Worm (Caenorhabditis elegans): ENCODE results near the gene R11D1.13.
A peak's percentile ranks its signal among the peaks of the same experiment; 100 is the strongest.

R11D1.13 gene

DNA sequence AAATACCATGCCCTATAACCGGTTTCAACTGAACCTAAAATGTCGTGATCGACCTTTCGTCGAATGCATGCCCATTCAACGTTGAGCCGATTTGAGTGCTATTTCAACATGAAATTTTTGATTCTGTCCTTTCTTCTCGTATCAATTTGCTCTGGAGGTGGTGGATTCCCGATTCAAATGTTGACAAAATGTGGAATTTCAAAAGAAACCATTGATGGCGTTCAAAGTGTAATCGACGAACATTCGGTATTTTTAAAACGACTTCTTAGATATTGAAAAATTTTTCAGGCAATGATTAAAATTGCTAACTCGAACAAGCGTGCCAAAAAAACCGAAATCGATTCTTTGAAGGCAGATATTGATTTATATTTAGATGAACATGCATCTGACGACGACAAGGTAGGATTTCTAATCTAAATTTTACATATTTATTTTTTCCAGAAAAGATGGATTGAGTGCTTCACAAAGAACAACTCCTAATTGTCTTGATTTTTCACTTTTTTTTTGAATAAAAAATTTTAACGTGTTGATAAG is at the start of gene R11D1.13:
Gene R11D1.13 (plus strand): TSS at position 51 of the 534 bp plus-strand sequence.
- TF ChIP-seq W03F9.2 (tag; optimal IDR thresholded peaks at IDR 0.05) (no peak), dao-5 (tag; optimal IDR thresholded peaks at IDR 0.05) (no peak), him-1 (tag; optimal IDR thresholded peaks at IDR 0.05) (no peak)

DNA sequence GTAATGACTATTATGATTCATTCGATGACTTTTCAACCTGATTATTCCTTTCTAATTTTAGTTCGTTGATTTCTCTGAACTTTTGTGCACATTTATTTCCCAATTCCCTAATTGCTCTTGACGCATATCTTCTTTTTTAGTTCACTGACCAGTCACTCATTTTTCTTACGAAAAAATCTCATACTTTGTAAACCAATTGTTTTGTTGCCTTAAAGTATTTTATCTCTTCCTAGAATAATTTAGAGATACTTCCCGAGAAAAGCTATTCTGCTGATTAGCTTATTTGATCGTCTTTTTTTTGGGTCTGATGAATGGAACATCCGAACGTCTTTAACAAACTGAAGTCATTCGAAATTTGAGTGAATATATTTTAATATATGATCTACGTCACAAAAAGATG is 47.7 kb upstream of the R11D1.13 start:
- TF ChIP-seq W03F9.2 (tag; optimal IDR thresholded peaks at IDR 0.05) (no peak), dao-5 (tag; optimal IDR thresholded peaks at IDR 0.05) (no peak), him-1 (tag; optimal IDR thresholded peaks at IDR 0.05) (no peak)

DNA sequence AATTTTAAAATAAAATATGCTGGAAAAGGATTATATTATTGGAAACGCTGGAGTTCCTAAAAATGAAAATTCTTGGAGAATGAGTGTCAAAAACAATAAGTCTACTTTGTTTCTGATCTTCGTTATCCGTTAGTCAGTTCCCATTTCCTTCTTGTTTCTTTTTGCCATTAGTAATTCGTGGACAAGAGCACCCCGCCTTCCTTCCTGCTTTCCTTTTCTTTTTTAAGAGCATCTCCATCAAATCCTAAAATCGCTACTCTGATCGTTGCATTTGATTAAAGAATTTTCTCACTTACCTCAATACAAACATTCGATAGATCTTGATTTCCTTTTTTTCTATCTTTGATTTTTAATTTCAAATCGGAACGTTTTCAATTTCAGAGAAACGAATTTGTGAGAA is 47.1 kb upstream of the R11D1.13 start, which contains the start of gene frpr-15:
Gene frpr-15 (plus strand): TSS at position 301 of the 400 bp plus-strand sequence.
- TF ChIP-seq him-1 (tag; optimal IDR thresholded peaks at IDR 0.05) (no peak), W03F9.2 (tag; optimal IDR thresholded peaks at IDR 0.05) (no peak), dao-5 (tag; optimal IDR thresholded peaks at IDR 0.05) (no peak)

DNA sequence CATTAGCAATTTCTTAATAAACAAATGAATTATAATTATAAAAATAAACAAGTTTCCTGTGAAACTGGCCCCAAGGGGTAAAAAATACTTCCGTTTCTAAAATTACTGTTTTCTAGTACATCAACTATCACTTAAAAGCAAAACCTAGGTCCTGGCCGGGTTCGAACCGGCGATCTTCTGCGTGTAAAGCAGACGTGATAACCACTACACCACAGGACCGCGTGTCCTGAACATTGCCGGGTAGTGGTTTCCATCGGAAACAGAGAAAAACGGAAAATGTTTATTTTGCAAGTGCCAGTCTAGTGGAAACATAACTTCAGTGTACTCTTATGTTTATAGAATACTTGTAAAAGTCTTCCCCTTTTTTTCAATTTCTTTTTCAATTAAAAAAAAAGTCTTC is 43.7 kb upstream of the R11D1.13 start:
- TF ChIP-seq W03F9.2 (tag; optimal IDR thresholded peaks at IDR 0.05) = no peak
- TF ChIP-seq him-1 (tag; optimal IDR thresholded peaks at IDR 0.05) = no peak
- TF ChIP-seq dao-5 (tag; optimal IDR thresholded peaks at IDR 0.05) = no peak

DNA sequence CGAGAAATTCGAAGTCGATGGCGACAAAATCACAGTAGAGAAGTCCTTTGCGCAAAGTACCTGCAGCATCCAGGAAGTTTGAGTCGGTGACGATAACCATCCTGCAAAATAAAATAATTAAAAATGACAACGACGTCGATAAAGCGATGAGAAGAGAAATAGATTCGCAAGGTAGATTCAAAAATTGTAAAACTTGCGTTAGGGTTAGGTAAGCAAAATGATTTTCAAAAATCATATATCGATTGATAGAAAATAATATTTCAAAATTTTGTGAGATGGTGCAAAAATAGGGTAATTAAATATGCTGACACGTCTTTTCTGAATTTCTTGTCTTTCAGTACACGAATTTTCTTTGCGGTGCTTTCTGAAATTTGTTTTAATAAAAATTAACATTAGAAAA is 31.8 kb upstream of the R11D1.13 start, which contains the start of gene parn-1:
Gene parn-1 (minus strand): TSS at position 101 of the 400 bp plus-strand sequence.
- no peak for TF ChIP-seq W03F9.2 (tag; optimal IDR thresholded peaks at IDR 0.05)
- no peak for TF ChIP-seq dao-5 (tag; optimal IDR thresholded peaks at IDR 0.05)
- no peak for TF ChIP-seq him-1 (tag; optimal IDR thresholded peaks at IDR 0.05)

DNA sequence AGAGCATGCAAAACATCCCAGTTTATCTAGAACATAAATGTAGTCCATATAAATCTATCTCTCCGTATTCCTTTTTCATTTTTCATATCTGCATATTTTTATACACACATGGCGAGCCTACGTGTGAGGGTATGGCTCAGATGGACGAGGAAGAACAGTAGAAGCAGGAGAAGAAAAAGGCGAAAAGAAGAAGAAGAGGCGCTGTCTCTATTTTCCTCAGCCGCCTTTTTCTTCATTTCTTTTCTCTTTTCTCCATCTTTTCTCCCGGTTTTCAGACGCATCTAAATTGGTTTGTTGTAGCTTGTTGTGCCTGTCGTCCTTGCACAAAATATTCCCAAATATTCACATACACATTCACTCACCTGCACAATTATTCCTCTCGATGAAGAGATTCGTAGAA is 31.0 kb upstream of the R11D1.13 start, which contains the start of gene K10C8.4:
Gene K10C8.4 (plus strand): TSS at position 301 of the 400 bp plus-strand sequence.
- TF ChIP-seq him-1 (tag; optimal IDR thresholded peaks at IDR 0.05) (no peak), W03F9.2 (tag; optimal IDR thresholded peaks at IDR 0.05) (no peak), dao-5 (tag; optimal IDR thresholded peaks at IDR 0.05) (no peak)

DNA sequence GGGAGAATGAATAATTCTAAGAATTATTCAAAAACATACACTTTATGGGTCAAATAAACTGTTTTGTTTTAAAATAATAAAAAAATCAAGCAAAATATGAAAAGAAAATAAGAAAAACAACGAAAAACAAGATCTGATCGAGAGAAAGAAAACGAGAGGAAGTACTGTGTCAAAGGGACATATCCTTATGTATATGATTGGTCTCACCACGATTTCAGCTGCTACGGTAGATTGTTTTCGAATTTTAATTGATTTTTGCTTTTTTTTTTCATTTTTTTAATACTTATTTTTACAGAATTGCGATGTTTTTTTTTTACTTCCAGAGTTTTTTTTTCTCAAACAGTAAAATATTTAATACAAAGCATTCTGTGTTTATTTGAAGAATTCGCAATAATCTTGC is 30.2 kb upstream of the R11D1.13 start:
- TF ChIP-seq dao-5 (tag; optimal IDR thresholded peaks at IDR 0.05) (no peak), W03F9.2 (tag; optimal IDR thresholded peaks at IDR 0.05) (peak; percentile 62)

- no peak for TF ChIP-seq dao-5 (tag; optimal IDR thresholded peaks at IDR 0.05)
- no peak for TF ChIP-seq him-1 (tag; optimal IDR thresholded peaks at IDR 0.05)
- no peak for TF ChIP-seq W03F9.2 (tag; optimal IDR thresholded peaks at IDR 0.05)
Observed at ce11 chrV:12697364-12697901, 29.5 kb upstream of the R11D1.13 start, which contains the start of gene istr-1. TSS of gene istr-1 (plus strand) at chrV:12697858.

- TF ChIP-seq him-1 (tag; optimal IDR thresholded peaks at IDR 0.05) (no peak), dao-5 (tag; optimal IDR thresholded peaks at IDR 0.05) (no peak), W03F9.2 (tag; optimal IDR thresholded peaks at IDR 0.05) (no peak)
Observed at ce11 chrV:12701613-12702012, 25.3 kb upstream of the R11D1.13 start.

DNA sequence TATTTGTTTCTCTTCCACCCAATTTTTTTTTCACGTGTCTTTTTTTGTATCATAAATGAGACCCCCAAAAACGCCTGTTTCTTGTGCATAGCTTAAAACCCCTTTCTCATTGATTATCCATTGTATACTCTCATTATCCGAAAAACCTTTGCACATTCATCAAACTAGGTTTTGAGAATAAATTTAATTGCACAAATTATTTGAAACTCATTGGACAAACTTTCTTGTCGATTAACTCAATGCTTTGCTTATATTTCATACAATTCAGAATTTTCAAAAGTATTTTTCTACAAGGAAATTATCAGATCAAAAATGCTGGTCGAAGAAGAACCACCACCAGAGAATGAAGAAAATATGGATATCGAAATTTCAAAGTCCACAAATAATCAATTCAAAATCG is 22.9 kb upstream of the R11D1.13 start, which contains the start of gene R11D1.1:
Gene R11D1.1 (plus strand): TSS at position 301 of the 400 bp plus-strand sequence.
- TF ChIP-seq W03F9.2 (tag; optimal IDR thresholded peaks at IDR 0.05) (no peak), dao-5 (tag; optimal IDR thresholded peaks at IDR 0.05) (no peak), him-1 (tag; optimal IDR thresholded peaks at IDR 0.05) (no peak)

DNA sequence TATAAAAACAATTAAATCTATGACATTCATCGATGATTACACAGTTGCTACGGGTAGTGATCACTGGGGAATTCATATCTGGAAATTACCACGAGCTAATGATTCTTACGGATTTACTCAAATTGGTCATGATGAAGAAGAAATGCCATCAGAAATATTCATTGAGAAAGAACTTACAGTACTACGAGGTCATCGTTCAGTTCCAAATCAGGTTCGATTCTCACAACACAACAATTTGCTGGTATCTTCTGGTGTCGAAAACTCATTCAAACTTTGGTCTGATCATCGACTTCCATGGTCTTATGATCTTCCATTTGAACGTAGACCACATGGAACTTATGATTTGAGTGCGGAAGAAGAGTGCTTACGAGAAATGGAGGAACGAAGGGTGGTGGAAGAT is 20.4 kb upstream of the R11D1.13 start:
- TF ChIP-seq dao-5 (tag; optimal IDR thresholded peaks at IDR 0.05) = no peak
- no peak for TF ChIP-seq W03F9.2 (tag; optimal IDR thresholded peaks at IDR 0.05)
- TF ChIP-seq him-1 (tag; optimal IDR thresholded peaks at IDR 0.05) = no peak

DNA sequence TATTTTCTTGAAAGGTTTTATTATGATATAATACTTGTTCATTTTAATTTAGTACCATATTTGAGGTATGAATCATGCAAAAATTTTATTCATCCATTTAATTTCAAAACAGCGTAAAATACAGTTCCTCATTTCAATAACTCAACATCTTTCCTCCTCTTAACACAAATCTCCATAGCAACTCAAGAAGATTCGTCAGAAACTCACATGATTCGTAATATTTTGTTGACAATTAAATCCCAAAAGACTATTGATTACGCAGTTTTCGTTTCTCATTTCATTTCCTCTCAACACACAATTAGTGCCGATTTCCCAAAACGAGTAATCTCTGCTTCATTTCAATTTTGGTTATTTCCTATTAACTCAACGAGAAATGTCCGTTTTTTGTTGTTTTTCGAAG is 18.6 kb upstream of the R11D1.13 start, which contains the start of gene R11D1.2:
Gene R11D1.2 (plus strand): TSS at position 301 of the 400 bp plus-strand sequence.
- TF ChIP-seq W03F9.2 (tag; optimal IDR thresholded peaks at IDR 0.05) (no peak), him-1 (tag; optimal IDR thresholded peaks at IDR 0.05) (no peak), dao-5 (tag; optimal IDR thresholded peaks at IDR 0.05) (no peak)

ce11 chrV:12711999-12712398 is 15.0 kb upstream of the R11D1.13 start, which contains the start of gene R11D1.3:
TSS of gene R11D1.3 (minus strand) at chrV:12712099.
- TF ChIP-seq him-1 (tag; optimal IDR thresholded peaks at IDR 0.05) = no peak
- no peak for TF ChIP-seq W03F9.2 (tag; optimal IDR thresholded peaks at IDR 0.05)
- no peak for TF ChIP-seq dao-5 (tag; optimal IDR thresholded peaks at IDR 0.05)

DNA sequence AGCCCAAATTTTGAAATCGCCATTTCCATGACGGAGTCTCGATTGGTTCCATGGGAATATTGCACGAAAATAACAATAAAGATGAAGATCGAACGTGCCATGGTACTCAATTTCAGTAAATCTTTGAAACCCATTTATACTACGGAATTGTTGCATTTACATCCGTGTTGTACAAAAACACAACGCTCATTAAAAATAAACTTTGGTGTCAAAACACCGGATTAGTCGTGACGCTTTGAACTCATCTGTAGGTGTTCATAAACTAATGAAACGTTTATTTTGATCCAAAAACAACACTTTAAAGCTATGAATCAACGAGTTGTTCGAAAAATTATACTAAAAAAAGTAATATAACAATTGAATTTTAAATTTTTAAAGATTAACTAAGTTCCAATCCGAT is 12.8 kb upstream of the R11D1.13 start, which contains the start of gene R11D1.4:
Gene R11D1.4 (minus strand): TSS at position 101 of the 400 bp plus-strand sequence.
- TF ChIP-seq him-1 (tag; optimal IDR thresholded peaks at IDR 0.05) = no peak
- no peak for TF ChIP-seq dao-5 (tag; optimal IDR thresholded peaks at IDR 0.05)
- no peak for TF ChIP-seq W03F9.2 (tag; optimal IDR thresholded peaks at IDR 0.05)
